Fruit fly (Drosophila melanogaster): Measurements from ENCODE around the gene CG14823.

dm6 chr3L:7103941-7104340, 37.8 kb downstream of the CG14823 start:
- TF ChIP-seq pan (optimal IDR thresholded peaks at IDR 0.05) (no peak), usp (GFP tag; optimal IDR thresholded peaks at IDR 0.05) (no peak), psq (optimal IDR thresholded peaks at IDR 0.05) (no peak), CG8478 (optimal IDR thresholded peaks at IDR 0.05) (no peak), Dll (optimal IDR thresholded peaks at IDR 0.05) (no peak), EcR (GFP tag; optimal IDR thresholded peaks at IDR 0.05) (no peak)
